Fruit fly (Drosophila melanogaster) whole organism, wandering third instar larva: ENCODE results near the gene CG12538.

Experiments
- Abd-B ChIP-seq: fragments of >200 bp; optimal IDR thresholded peaks from 2 replicates; lab custom pipeline; 2017; ENCODE audit warnings: missing biosample characterization, missing genetic modification characterization
- Dfd ChIP-seq: fragments of >200 bp; optimal IDR thresholded peaks from 2 replicates; lab custom pipeline; 2017; ENCODE audit warnings: missing biosample characterization, missing genetic modification characterization
- HLH106 ChIP-seq: fragments of 200-800 bp; optimal IDR thresholded peaks from 3 replicates; lab custom pipeline; 2019; ENCODE audit warnings: missing biosample characterization, mild to moderate bottlenecking, missing genetic modification characterization, moderate library complexity
- Jra ChIP-seq: sonication (Bioruptor generic); optimal IDR thresholded peaks from 2 replicates; lab custom pipeline; 2016; ENCODE audit warnings: missing biosample characterization, missing genetic modification characterization
- OdsH ChIP-seq: fragments of 200-800 bp; sonication (Bioruptor generic); optimal IDR thresholded peaks from 2 replicates; lab custom pipeline; 2016; ENCODE audit warnings: missing biosample characterization, mild to moderate bottlenecking, missing genetic modification characterization
- Rel ChIP-seq, 2 experiments: fragments of 200-800 bp; sonication (Bioruptor generic) in 1 of 2; optimal IDR thresholded peaks; 2 replicates in 1 of 2; 3 replicates in 1 of 2; lab custom pipeline; 2016 to 2019; ENCODE audit warnings: mild to moderate bottlenecking in 2 of 2, missing biosample characterization in 2 of 2, missing genetic modification characterization in 2 of 2, moderate library complexity in 1 of 2
- Vsx2 ChIP-seq: fragments of 200-300, 225-300 bp; sonication (Bioruptor generic); optimal IDR thresholded peaks from 2 replicates; lab custom pipeline; 2018; ENCODE audit warnings: missing biosample characterization, missing genetic modification characterization; ENCODE audit not compliant: partially characterized antibody
- br ChIP-seq: fragments of 200-800 bp; sonication (Bioruptor generic); optimal IDR thresholded peaks from 2 replicates; lab custom pipeline; 2016; ENCODE audit warnings: missing biosample characterization, missing genetic modification characterization
- dmrt93B ChIP-seq: fragments of 200-800 bp; sonication (Bioruptor generic); optimal IDR thresholded peaks from 2 replicates; lab custom pipeline; 2018; ENCODE audit warnings: missing biosample characterization, mild to moderate bottlenecking, missing genetic modification characterization
- h ChIP-seq: fragments of 200-800 bp; sonication (Bioruptor generic); optimal IDR thresholded peaks from 3 replicates; lab custom pipeline; 2016; ENCODE audit warnings: missing biosample characterization, mild to moderate bottlenecking, missing genetic modification characterization
- usp ChIP-seq: fragments of >200 bp; optimal IDR thresholded peaks from 2 replicates; lab custom pipeline; 2017; ENCODE audit warnings: missing biosample characterization, missing genetic modification characterization

dm6 chr3R:13509816-13510215 lies 13.5 kb downstream of the CG12538 start:
- no peak for TF ChIP-seq Abd-B (GFP tag; lab: Kevin White, UChicago)
- no peak for TF ChIP-seq Dfd (GFP tag; lab: Kevin White, UChicago)
- no peak for TF ChIP-seq h (GFP tag; lab: Kevin White, UChicago)
- no peak for TF ChIP-seq dmrt93B (GFP tag; lab: Kevin White, UChicago)
- TF ChIP-seq OdsH: no peak
- TF ChIP-seq usp: no peak
- no peak for TF ChIP-seq br (GFP tag; lab: Kevin White, UChicago)
- no peak for TF ChIP-seq HLH106
- no peak for TF ChIP-seq Vsx2 (GFP tag; lab: Kevin White, UChicago)
- TF ChIP-seq Rel (GFP tag; optimal IDR thresholded peaks at IDR 0.05; lab: Kevin White, UChicago): no peak
- TF ChIP-seq Rel (tag; optimal IDR thresholded peaks at IDR 0.05; lab: Kevin White, UChicago): no peak
- TF ChIP-seq Jra (GFP tag; lab: Kevin White, UChicago): no peak
